Worm (Caenorhabditis elegans) whole organism, midembryonic: ENCODE data around the gene T26H5.11.

Experiments used
- T22C8.4 ChIP-seq: fragments of 200-800 bp; sonication (Bioruptor generic); IDR thresholded peaks from 2 replicates; pipeline ENCODE4 v1.3.6; 2022; ENCODE audit warnings: missing genetic modification characterization, missing compliant biosample characterization
- cog-1 ChIP-seq: sonication (generic microtip); optimal IDR thresholded peaks from 2 replicates; lab custom pipeline; 2016; ENCODE audit warnings: missing genetic modification characterization, missing compliant biosample characterization
- flt-1 ChIP-seq: fragments of 200-800 bp; sonication (Bioruptor generic); IDR thresholded peaks from 2 replicates; pipeline ENCODE4 v1.3.6; 2022; ENCODE audit warnings: missing genetic modification characterization, missing compliant biosample characterization
- klf-2 ChIP-seq: fragments of 200-800 bp; sonication (Bioruptor generic); conservative IDR thresholded peaks from 2 replicates; pipeline ENCODE4 v1.3.6; 2022; ENCODE audit warnings: missing genetic modification reagents, missing genetic modification characterization, missing compliant biosample characterization
- med-1 ChIP-seq: sonication (generic microtip); optimal IDR thresholded peaks from 2 replicates; lab custom pipeline; 2017; ENCODE audit warnings: missing genetic modification characterization, mild to moderate bottlenecking, missing compliant biosample characterization, antibody characterized with exemption, missing genetic modification reagents; ENCODE audit not compliant: insufficient read depth
- ref-1 ChIP-seq: fragments of 200-800 bp; sonication (Bioruptor generic); conservative IDR thresholded peaks from 2 replicates; pipeline ENCODE4 v1.3.6; 2022; ENCODE audit warnings: missing genetic modification reagents, missing genetic modification characterization, missing compliant biosample characterization
- tab-1 ChIP-seq: fragments of 200-800 bp; sonication (Bioruptor generic); IDR thresholded peaks from 2 replicates; pipeline ENCODE4 v1.3.6; 2022; ENCODE audit warnings: missing genetic modification characterization, missing compliant biosample characterization
- ztf-23 ChIP-seq: fragments of 200-800 bp; sonication (Bioruptor generic); IDR thresholded peaks from 2 replicates; pipeline ENCODE4 v1.3.6; 2022; ENCODE audit warnings: missing genetic modification reagents, missing genetic modification characterization, missing compliant biosample characterization
- ztf-29 ChIP-seq: fragments of 200-800 bp; sonication (Bioruptor generic); IDR thresholded peaks from 2 replicates; pipeline ENCODE4 v1.3.6; 2022; ENCODE audit warnings: missing genetic modification reagents, missing genetic modification characterization, missing compliant biosample characterization

Gene T26H5.11

DNA sequence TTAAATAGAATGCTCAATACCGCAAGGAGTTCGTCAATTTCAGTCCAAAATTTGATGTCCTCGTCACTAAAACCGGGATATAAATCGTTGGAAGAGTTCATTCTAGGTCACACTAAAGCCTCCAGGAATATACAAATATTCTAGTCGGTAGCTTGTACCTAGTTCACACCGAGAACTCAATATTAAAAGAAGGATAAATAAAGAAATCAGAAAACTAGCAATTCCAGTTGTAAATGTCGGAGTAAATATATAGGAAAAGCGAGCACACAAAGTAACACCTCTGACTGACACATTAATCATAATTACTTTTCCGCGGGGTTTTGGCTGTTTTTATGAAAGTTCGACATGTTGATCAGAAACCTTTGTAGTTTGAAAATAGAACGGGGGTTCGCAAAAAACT lies 7.3 kb upstream of the T26H5.11 start, which contains the start of gene srw-33:
srw-33 (minus strand) TSS at position 101 of the 400 bp plus-strand sequence.
- TF ChIP-seq T22C8.4 (no peak), ref-1 (no peak), ztf-29 (GFP tag; lab: Robert Waterston, UW) (no peak), flt-1 (GFP tag; lab: Robert Waterston, UW) (no peak), cog-1 (tag; lab: Kevin White, UChicago) (no peak), tab-1 (GFP tag; lab: Robert Waterston, UW) (no peak), med-1 (GFP tag; lab: Kevin White, UChicago) (no peak), ztf-23 (GFP tag; lab: Robert Waterston, UW) (no peak), klf-2 (GFP tag; lab: Robert Waterston, UW) (no peak)

DNA sequence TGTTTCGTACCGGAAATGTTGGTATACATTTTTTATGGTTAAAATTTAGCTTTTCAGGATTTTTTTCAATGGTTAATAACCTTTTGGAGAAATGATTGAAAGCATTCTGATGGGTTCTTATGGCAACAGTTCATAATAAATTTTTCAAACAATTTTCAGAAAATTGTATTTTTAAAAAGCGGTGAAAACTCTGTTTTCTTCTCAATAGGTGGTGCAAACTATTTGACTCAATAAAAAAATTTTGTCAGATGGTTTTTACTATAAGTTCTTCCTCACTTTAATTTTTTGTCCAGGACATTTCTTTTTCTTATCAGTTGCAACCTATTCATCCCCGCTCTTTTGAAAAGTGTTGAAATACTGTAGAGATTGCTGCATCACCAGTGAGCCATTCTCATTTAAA lies 4.8 kb upstream of the T26H5.11 start, which contains the start of gene T26H5.14:
T26H5.14 (plus strand) TSS at position 301 of the 400 bp plus-strand sequence.
- TF ChIP-seq tab-1 (GFP tag; lab: Robert Waterston, UW) (no peak), ztf-29 (GFP tag; lab: Robert Waterston, UW) (no peak), klf-2 (GFP tag; lab: Robert Waterston, UW) (no peak), ref-1 (no peak), flt-1 (GFP tag; lab: Robert Waterston, UW) (no peak)

DNA sequence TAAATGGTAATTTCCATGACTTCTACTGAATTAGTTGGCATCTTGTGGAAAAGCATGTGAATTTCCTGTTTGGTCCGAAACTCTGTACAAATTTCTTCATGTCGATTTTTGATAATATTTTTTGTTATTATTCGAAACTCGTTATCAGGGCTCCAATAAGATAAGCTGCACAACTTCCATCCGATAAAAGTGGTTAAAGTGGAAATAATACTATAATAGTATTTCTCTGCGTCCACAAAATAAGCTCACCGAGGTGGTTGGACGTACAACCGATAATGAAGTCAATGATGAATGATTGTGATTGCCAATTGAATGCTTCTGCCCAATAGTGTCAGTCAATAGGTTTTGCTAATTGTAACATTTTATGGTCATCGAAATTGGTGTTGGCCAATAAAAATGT lies 4.3 kb upstream of the T26H5.11 start, which contains the start of gene T26H5.4:
T26H5.4 (minus strand) TSS at position 294 of the 400 bp plus-strand sequence.
- TF ChIP-seq T22C8.4 (no peak), ztf-23 (GFP tag; lab: Robert Waterston, UW) (no peak), cog-1 (tag; lab: Kevin White, UChicago) (no peak), med-1 (GFP tag; lab: Kevin White, UChicago) (no peak)

DNA sequence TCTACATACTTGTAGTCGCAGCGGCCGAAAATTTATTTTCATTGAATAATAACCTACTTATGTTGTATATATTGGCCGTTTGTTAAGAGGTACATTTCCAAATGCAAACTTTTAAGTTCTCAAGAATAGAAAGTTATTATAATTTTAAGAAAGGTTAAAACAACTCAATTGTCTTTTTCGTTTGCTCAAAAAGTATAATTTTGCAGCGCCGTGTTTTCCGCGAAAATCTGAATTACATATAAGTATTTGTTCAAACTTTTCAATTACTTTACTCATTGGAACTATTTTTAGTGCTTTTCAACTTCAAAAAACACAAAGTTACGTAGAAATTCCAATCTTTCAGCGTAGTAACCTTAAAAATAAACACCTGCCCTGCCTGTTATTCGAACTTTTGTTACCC lies 1.3 kb upstream of the T26H5.11 start, which contains the start of gene srh-239:
srh-239 (plus strand) TSS at position 301 of the 400 bp plus-strand sequence.
- no peak for TF ChIP-seq tab-1 (GFP tag; lab: Robert Waterston, UW)
- no peak for TF ChIP-seq med-1 (GFP tag; lab: Kevin White, UChicago)
- TF ChIP-seq ztf-29 (GFP tag; lab: Robert Waterston, UW) = no peak
- no peak for TF ChIP-seq klf-2 (GFP tag; lab: Robert Waterston, UW)
- no peak for TF ChIP-seq flt-1 (GFP tag; lab: Robert Waterston, UW)
- no peak for TF ChIP-seq cog-1 (tag; lab: Kevin White, UChicago)
- TF ChIP-seq ztf-23 (GFP tag; lab: Robert Waterston, UW) = no peak

DNA sequence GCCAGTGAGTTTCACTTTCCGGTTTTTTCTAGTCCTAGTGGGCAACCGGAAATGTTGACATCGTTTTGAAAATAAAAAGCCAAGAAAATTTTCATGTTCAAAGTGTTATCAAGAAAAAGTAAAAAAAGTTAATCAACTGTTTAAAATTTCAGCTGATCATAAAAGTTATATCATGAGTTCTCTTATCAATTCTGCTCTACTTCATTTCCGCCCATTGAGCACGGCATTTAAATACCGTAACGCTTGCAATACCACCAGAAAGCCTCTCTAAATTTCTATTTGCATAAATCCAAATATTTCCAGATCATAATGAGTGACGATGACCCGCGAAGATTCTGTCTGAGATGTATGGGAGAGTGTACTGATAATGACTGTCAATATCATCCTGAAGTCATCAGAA lies 527 bp upstream of the T26H5.11 start, which contains the start of gene T26H5.9:
T26H5.9 (plus strand) TSS at position 302 of the 400 bp plus-strand sequence.
- TF ChIP-seq ref-1 = no peak
- TF ChIP-seq cog-1 (tag; lab: Kevin White, UChicago) = no peak
- no peak for TF ChIP-seq ztf-23 (GFP tag; lab: Robert Waterston, UW)
- no peak for TF ChIP-seq med-1 (GFP tag; lab: Kevin White, UChicago)
- TF ChIP-seq ztf-29 (GFP tag; lab: Robert Waterston, UW) = no peak

DNA sequence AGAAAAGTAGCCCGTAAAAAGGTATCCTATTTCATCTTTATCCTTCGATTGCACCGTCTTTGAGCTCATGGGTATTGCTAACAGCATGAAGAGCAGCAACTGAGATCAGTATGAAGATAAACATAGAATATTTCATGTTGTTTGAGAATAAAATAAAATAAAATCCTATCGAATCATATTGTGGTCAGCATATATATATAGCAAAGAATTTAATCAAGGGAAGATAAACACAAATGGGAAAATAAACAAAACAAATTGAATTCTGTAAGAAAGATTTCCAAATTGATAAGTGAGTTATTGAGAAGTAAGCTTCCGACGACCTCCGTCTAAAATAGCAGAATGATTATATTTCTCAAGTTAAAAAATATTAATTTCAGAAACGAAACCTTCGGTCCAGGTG lies 380 bp downstream of the T26H5.11 start, which contains the start of gene T26H5.10:
T26H5.10 (minus strand) TSS at position 101 of the 400 bp plus-strand sequence.
- no peak for TF ChIP-seq cog-1 (tag; lab: Kevin White, UChicago)
- TF ChIP-seq klf-2 (GFP tag; lab: Robert Waterston, UW) = no peak
- no peak for TF ChIP-seq T22C8.4
- no peak for TF ChIP-seq ref-1
- no peak for TF ChIP-seq ztf-29 (GFP tag; lab: Robert Waterston, UW)
- TF ChIP-seq med-1 (GFP tag; lab: Kevin White, UChicago) = no peak
- TF ChIP-seq tab-1 (GFP tag; lab: Robert Waterston, UW) = no peak
- no peak for TF ChIP-seq flt-1 (GFP tag; lab: Robert Waterston, UW)
- TF ChIP-seq ztf-23 (GFP tag; lab: Robert Waterston, UW) = no peak

DNA sequence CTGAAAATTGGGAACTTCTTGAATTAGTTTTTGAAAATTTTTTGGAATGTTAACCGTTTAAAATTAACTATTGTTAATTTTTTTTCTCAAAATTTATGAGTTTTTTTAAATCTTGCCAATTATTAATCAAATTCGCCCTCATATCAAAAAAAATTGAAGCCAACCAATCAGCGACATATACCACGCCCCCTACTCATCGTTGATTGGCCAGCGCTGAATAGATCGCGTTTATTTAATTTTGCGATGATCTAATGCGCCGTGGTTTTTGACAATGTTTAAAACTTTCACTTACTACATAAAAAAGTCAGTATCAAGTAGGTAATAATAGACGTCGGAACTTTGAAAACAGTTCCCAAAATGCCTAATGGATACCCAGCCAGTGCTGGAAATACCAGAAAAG lies 1.7 kb downstream of the T26H5.11 start:
- TF ChIP-seq T22C8.4 (no peak), ztf-29 (GFP tag; lab: Robert Waterston, UW) (no peak), ztf-23 (GFP tag; lab: Robert Waterston, UW) (no peak), flt-1 (GFP tag; lab: Robert Waterston, UW) (no peak), tab-1 (GFP tag; lab: Robert Waterston, UW) (no peak)

DNA sequence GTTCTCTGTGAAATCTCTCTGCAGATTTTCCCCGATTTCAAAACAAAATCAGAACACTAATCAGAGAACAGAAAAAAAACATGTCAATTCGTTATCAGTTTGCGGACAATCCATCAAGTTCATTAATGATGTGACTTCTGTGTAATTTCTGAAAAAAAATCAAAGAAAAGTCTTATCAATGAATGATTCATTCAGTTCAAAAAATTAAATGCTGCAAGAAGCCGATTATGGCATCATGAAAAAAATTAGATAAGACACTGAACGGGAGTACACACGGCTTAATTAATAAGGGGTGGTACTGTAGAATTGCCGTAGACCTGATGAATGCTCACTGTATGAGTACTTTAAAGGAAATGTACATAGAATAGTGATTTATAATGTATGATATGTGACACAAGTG lies 8.0 kb downstream of the T26H5.11 start:
- TF ChIP-seq ref-1 = no peak
- TF ChIP-seq cog-1 (tag; lab: Kevin White, UChicago) = no peak
- TF ChIP-seq ztf-23 (GFP tag; lab: Robert Waterston, UW) = no peak
- TF ChIP-seq tab-1 (GFP tag; lab: Robert Waterston, UW) = no peak
- no peak for TF ChIP-seq ztf-29 (GFP tag; lab: Robert Waterston, UW)
- TF ChIP-seq T22C8.4 = no peak
- no peak for TF ChIP-seq klf-2 (GFP tag; lab: Robert Waterston, UW)
- no peak for TF ChIP-seq flt-1 (GFP tag; lab: Robert Waterston, UW)
- no peak for TF ChIP-seq med-1 (GFP tag; lab: Kevin White, UChicago)

DNA sequence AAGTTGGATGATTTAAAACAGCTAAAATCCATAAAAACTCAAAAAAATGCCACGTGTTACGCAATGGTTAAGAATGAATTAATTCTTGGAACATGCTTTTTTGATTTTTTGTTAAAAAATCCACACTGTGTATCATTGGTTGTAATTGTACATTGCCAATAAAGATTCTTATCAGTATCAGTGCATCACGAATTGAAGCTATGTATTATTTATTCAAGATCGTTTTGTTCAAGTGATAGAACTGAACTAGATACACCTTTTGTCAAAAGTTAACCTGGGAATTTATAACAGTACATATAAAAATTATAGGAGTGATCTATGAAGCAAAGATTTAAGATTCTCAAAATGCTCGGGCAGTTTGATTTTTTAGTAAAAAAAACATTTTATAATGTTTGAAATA lies 9.4 kb downstream of the T26H5.11 start:
- TF ChIP-seq ztf-23 (GFP tag; lab: Robert Waterston, UW) (no peak), cog-1 (tag; lab: Kevin White, UChicago) (no peak), tab-1 (GFP tag; lab: Robert Waterston, UW) (no peak), ztf-29 (GFP tag; lab: Robert Waterston, UW) (no peak), flt-1 (GFP tag; lab: Robert Waterston, UW) (no peak), T22C8.4 (no peak), klf-2 (GFP tag; lab: Robert Waterston, UW) (no peak), ref-1 (no peak), med-1 (GFP tag; lab: Kevin White, UChicago) (no peak)

DNA sequence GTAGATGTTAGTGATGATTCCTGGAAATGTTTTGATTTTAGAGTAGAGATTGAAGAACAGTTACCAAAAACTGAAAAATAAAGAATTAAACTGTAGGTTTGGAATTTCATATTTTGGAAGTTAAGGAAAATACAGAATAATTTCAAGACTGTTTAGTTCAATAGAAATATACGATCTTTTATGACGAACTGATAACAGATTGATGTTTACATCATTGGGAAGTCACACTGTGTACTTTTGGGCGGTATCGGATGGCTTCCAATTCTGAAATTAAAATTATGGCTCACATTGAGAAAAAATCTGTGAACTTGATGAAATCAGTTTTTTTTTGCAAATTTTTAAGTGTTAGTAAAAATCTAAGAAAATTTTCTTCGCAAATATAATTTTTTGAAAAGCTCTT lies 11.6 kb downstream of the T26H5.11 start, which contains the start of gene T26H5.8:
T26H5.8 (minus strand) TSS at position 270 of the 400 bp plus-strand sequence.
- TF ChIP-seq ztf-29 (GFP tag; lab: Robert Waterston, UW) = no peak
- no peak for TF ChIP-seq cog-1 (tag; lab: Kevin White, UChicago)
- TF ChIP-seq tab-1 (GFP tag; lab: Robert Waterston, UW) = no peak
- TF ChIP-seq flt-1 (GFP tag; lab: Robert Waterston, UW) = no peak
- no peak for TF ChIP-seq klf-2 (GFP tag; lab: Robert Waterston, UW)
- TF ChIP-seq med-1 (GFP tag; lab: Kevin White, UChicago) = no peak
- no peak for TF ChIP-seq ztf-23 (GFP tag; lab: Robert Waterston, UW)
- no peak for TF ChIP-seq T22C8.4
- no peak for TF ChIP-seq ref-1
